Fruit fly (Drosophila melanogaster) S2 (cell line): Measurements from ENCODE around the gene inc.

ENCODE experiments used
- CG8478 ChIP-seq: fragments of >200 bp; optimal IDR thresholded peaks from 2 replicates; lab custom pipeline; 2018
- CTCF ChIP-seq, 2 experiments: fragments of >200 bp; optimal IDR thresholded peaks; 2 replicates each; lab custom pipeline; 2018

Gene inc

DNA sequence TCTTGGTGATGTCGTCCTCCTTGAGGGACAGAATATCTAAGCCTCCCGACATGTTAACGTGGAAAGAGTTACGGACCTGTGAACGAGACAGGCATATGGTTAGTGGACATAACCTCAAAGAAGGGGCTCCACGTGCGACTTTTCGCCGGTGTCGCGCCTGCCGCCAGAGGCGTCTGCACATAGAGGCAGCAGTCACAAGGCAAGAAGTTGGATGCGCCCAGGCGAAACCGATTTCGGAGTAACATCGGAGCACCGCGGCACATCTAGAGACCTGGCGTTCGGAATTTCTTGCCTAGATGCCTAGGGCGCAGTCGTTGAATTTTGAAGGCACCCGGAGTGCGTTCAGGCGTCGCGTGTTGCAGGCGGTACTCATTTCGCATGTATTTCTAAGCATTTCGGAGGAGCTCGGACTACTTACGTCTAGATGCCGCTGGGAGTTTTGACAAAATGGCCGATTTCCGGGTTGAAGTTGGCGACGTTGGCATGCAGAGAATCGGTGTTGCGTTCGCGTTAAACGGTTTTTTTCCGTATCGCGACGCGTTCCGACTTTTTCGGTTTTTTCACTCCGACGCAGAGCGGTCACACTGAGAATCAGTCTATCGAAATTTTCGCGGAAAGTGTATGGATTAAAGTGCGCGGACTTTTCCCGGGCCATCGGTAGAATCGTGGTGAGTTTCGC, at the start of gene inc, which contains the start of gene sta:
inc (plus strand) TSS at position 640 of the 679 bp plus-strand sequence.
sta (minus strand) TSS at position 574 of the 679 bp plus-strand sequence.
- peak; percentile 23 to 47 for TF ChIP-seq CTCF (optimal IDR thresholded peaks at IDR 0.05; lab: Kevin White, UChicago)
- TF ChIP-seq CG8478 (lab: Kevin White, UChicago): no peak

DNA sequence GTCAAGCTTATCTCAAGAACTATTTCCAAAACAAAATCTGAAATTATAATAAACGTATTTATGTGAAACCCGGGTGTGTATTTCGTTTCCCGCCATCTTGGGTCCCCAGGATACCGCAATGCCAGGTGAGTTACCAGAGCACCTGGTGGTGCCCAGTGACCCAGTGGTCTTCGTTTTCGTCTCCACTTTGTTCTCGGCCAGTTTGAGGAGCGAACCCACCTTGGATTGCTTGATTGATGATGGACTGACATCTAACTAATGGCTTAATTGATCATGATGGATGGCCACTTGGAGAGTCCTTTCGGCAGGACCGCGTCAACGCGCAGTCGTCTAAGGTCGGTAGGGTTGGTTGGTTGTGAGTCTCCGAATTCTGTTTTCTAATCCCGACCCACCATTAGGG, 31.1 kb upstream of the inc start, which contains the start of gene Gr2a:
Gr2a (plus strand) TSS at position 301 of the 400 bp plus-strand sequence.
- no peak for TF ChIP-seq CG8478 (lab: Kevin White, UChicago)
- TF ChIP-seq CTCF (optimal IDR thresholded peaks at IDR 0.05; lab: Kevin White, UChicago): no peak

DNA sequence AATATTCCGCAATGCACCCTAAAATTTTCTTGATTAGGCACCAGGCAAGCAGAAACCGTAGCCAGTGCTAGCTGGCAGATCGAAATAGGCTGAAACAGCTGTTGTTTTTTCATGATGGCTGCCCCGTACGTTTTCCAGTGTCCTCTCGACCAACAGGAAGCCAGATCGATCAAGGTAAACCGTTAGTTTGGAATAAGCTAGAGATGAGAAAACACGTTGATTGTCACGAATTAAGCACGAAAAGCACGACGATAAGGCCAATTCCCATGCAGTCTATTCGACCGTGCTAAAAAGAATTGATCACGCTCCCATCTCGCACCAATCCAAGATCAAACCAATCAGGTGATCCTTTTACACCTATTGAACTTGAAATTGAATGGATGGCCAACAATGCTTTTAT, 28.4 kb upstream of the inc start:
- no peak for TF ChIP-seq CG8478 (lab: Kevin White, UChicago)
- TF ChIP-seq CTCF (optimal IDR thresholded peaks at IDR 0.05; lab: Kevin White, UChicago): no peak

DNA sequence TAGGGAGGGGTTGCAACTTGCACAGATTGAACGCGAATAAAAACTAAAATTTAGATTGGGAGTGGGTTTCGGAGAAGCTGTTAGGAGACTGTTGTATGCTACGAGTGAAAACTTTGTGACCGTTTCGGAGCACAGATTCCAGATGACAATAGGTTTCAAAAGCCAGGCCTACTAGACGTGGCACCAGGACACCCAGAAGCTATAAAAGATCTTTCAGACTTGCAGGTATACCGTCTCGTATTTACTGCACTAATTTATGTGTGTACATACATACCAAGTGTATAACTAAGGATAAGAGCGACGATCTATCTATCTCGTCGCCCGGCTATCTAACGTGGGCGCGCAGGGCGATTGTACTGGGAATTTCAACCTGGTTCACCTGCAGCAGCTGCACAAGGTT, 26.3 kb upstream of the inc start, which contains the start of gene CG14785:
CG14785 (minus strand) TSS at position 101 of the 400 bp plus-strand sequence.
- TF ChIP-seq CG8478 (lab: Kevin White, UChicago) (no peak), CTCF (optimal IDR thresholded peaks at IDR 0.05; lab: Kevin White, UChicago) (no peak)

DNA sequence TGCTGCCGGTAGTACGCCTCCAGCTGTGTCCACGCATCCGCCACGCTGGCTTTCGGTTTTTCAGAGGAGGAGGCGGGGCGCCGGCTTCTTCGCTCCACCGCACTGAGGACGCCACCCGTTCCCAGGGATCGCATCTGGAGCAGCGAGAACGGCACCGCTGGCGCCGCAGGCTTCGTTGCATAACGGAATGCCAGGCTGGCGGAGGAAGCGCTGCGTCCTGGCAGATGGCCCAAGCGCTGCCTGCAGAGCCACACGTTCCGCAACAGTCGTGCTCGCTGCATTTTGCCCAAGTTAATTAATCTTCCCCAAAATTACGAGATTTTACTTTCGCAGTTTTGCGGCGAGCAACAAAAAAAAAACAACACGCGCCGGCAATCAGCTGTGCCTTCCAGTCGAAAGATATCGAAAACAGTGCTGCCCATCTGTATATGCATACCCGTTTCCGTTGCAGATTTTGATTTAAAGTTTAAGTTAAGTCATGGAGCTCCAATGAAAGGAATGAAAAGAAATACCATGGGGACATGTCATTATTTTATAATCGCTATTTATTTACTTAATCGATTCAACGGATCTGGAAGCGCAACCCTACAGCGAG, 22.9 kb upstream of the inc start, which contains the start of gene Lrpprc2:
Lrpprc2 (minus strand) TSS at position 340 of the 595 bp plus-strand sequence.
- TF ChIP-seq CG8478 (lab: Kevin White, UChicago) (no peak), CTCF (optimal IDR thresholded peaks at IDR 0.05; lab: Kevin White, UChicago) (no peak)

DNA sequence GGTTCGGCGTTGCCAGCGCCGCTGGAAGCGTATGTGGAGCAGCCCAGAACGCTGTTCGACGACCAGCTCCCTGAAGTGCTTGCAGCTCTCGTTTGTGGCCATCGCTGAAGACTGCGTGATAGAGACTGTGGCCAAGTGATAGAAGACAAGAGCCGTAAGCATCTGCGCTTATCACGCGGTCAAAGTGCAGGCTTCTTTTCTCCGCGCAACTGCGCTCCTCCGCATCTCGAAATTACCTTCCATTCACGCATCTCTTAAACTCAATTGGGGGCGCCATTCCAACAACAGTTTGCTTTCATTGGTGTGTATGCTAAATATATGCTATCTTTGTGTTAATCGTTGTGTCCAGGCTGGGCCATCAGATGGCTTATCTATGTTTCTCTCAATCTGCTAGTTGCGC, 21.7 kb upstream of the inc start, which contains the start of gene CG14787:
CG14787 (minus strand) TSS at position 133 of the 400 bp plus-strand sequence.
- TF ChIP-seq CTCF (optimal IDR thresholded peaks at IDR 0.05; lab: Kevin White, UChicago) (no peak), CG8478 (lab: Kevin White, UChicago) (no peak)

DNA sequence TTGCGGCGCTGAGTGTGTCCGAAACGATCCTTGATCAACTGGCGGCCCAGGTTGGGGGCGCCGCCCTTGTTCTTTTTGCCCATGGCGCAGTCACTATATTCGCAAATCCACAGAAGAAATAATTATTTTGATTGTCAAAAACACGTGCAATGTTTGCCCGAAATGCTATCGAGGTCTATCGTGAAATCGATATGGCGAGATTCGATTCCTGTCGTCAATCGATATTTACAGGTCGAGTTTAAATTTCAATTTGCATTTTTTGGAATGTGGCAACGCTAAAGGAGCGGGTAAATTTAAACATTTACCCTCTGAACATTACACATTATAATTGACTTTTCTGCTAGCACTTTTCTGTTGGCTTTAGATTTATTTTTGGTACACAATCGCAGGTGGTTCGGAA, 19.2 kb upstream of the inc start, which contains the start of gene Ns3:
Ns3 (minus strand) TSS at position 188 of the 400 bp plus-strand sequence.
- TF ChIP-seq CG8478 (lab: Kevin White, UChicago) (no peak), CTCF (optimal IDR thresholded peaks at IDR 0.05; lab: Kevin White, UChicago) (peak; percentile 3 to 7)

DNA sequence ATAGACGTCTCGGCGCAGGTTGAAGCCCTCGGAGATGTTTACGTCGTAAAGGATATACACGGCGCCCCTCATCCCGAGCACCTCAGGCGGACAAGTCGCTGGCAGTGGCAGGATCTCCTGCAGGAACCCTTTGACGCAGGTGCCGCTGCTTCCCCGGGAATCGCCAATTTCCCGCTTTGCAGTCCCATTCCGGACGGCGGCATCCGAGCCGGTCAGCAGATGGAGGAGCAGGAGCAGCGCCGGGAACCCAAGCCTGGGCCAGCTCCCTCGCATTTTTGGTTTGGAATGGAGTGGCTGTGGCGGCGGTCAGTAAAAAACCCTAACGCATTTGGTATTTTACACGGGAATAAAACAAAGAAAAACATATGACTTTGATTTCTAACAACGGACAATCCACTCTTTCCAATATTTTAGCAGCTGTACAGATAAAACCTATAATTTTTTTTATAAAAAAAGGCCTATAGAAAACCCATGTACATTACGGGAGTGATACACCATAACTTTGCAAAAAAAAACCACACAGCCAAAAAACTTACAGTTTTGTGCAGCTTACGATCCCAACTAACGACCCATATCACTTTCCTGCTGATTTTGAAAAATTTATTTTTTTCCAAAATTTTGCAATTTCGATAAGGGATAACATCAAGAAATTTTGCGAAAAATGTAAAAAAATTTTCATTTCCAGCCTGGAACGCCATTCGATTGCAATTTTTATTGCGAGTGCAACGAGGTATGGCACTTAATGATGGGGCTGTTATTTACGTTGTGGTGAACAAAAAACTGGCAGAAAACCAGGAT, 17.4 kb upstream of the inc start, which contains the start of the genes O-fut2 and CG14777:
O-fut2 (minus strand) TSS at position 290 of the 798 bp plus-strand sequence.
CG14777 (plus strand) TSS at position 428 of the 798 bp plus-strand sequence.
- no peak for TF ChIP-seq CTCF (optimal IDR thresholded peaks at IDR 0.05; lab: Kevin White, UChicago)
- no peak for TF ChIP-seq CG8478 (lab: Kevin White, UChicago)

DNA sequence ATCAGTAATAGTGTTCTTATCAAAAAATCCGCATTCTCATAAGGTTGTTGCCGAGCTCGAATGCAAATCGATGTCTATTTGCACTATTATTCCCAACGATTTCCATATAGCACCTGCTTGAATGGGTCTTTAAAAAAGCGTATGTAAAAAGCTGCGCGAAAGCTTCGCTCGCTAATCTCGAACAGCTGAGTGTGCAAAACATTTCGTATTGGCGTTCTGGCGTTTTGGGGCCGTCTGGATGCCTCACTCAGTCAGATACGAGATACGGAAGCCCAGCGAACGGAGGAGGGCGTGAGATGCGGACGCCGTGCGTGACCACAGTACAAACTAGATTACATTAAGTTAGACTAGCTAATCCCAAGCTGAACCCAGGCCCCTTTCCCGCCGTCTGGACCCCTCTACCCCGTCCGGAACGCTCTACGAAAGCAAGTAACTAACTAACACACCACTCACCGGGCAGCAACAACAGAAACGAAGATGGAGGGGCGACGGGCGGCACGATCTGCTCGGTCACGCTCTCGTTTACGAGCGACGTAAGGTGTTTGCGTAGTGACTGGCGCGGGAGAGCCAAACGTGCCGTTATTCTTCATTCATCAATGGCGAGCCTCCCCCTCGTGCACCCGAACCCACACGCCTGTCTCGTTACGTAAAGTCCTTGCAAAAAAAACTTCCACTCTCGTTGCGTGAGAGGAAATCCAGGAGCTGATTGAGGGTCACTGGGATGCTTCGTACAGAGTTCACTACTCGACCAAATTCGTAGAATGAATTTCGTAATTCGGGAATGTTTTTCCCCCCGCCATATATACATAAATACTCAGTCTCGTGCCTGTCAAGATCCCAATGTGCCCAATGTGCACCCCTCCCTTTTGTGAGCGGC, 16.5 kb upstream of the inc start:
- TF ChIP-seq CTCF (optimal IDR thresholded peaks at IDR 0.05; lab: Kevin White, UChicago) (no peak), CG8478 (lab: Kevin White, UChicago) (no peak)

DNA sequence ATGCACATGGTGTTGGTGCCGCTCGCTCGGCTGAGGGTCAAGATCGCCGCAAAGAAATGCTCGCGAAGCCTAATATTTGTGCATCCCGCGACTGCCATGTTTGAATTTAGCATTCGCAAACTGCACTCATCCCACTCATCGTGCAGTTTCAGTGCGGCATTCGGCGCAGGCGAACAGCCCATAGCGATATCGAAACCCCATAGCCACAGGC, 16.0 kb upstream of the inc start, which contains the start of gene CG14778:
CG14778 (plus strand) TSS at position 112 of the 211 bp plus-strand sequence.
- TF ChIP-seq CG8478 (lab: Kevin White, UChicago) (no peak), CTCF (optimal IDR thresholded peaks at IDR 0.05; lab: Kevin White, UChicago) (no peak)

DNA sequence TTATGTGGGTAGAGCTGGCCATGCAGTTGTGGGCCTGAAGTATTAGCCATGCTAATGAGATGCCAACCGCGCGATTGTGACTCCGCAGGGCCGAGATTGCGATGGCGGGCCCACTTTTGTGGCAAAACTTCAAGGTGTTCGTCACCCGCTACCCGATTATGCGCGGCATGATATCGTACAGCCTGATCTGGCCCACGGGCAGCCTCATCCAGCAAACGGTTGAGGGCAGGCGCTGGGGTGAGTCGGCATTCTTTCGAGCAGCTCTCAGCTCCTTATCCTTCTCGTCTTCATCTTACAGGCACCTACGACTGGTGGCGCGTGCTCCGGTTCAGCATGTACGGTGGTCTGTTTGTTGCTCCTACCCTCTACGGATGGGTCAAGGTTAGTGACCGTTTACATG, 13.6 kb upstream of the inc start, which contains the start of gene CG32808:
CG32808 (minus strand) TSS at position 101 of the 400 bp plus-strand sequence.
- TF ChIP-seq CG8478 (lab: Kevin White, UChicago) (no peak), CTCF (optimal IDR thresholded peaks at IDR 0.05; lab: Kevin White, UChicago) (no peak)

DNA sequence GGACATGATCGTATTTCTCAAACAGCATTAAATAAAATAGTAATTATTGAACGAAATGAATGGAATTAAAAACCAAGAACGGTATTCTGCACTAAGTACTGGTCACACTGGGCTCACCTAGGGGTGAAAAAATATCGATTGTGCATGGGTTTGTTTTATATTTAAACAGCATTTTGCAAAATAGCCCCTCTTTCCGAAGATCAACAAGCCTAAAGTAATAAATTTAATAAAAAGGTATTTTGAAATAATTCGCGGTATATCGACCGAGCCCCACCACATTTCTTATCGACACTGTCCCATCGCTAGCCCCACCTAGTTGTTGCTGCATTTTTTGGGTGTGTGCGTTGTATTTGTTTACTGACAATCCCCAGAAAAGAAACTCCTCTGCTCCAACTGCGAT, 12.7 kb upstream of the inc start, which contains the start of gene pck:
pck (plus strand) TSS at position 105 of the 400 bp plus-strand sequence.
- no peak for TF ChIP-seq CG8478 (lab: Kevin White, UChicago)
- no peak for TF ChIP-seq CTCF (optimal IDR thresholded peaks at IDR 0.05; lab: Kevin White, UChicago)

DNA sequence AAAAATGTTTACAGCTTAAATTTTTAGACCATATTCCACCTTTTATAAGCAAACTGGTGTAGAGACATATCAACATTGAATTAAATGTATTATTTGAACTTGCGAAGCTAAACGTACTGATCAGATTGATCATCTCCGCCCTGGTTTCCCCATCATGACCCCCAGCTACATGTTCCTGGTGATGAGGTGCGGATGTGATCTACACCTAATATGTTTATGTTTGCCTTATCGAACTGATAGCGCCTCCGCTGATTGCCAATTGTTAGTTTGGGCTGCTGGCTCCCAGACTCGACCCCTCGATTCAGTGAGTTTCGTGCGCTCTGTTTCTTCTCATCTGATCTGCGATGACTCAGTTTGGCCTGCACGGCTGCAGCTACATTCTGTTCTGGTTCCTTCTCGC, 11.1 kb upstream of the inc start, which contains the start of gene CG14780:
CG14780 (plus strand) TSS at position 301 of the 400 bp plus-strand sequence.
- TF ChIP-seq CG8478 (lab: Kevin White, UChicago): no peak
- TF ChIP-seq CTCF (optimal IDR thresholded peaks at IDR 0.05; lab: Kevin White, UChicago): no peak
